Fruit fly (Drosophila melanogaster): ENCODE results near the gene CG44000.

DNA sequence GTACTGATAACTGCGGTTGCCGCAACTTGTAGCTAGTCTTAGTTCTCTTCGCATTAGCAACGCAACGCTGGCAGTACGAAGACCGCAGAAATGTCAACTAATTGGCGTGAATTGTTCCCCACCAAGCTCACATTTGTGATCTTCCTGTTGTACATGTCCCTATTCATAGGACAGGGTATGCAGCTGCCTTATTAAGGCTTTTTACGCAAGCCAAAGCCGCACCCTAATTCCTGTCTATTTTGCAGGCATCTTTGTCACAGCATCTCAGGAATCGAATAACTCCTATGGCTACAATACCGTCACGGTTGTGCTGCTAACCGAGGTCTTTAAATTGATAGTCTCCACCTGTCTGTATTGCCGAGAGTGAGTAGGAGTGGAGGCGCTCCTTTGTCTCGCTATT lies 9.9 kb downstream of the CG44000 start, which contains the start of gene eIF3h:
- TF ChIP-seq insv (optimal IDR thresholded peaks at IDR 0.05): no peak
- no peak for TF ChIP-seq ttk (optimal IDR thresholded peaks at IDR 0.05)
- no peak for TF ChIP-seq psq (optimal IDR thresholded peaks at IDR 0.05)

All from Kc167 (cell line).